Fruit fly (Drosophila melanogaster) whole organism, pupa: ENCODE data around the gene CG32026.

Experiments
- CG14655 ChIP-seq: fragments of 200-800 bp; sonication (Bioruptor generic); optimal IDR thresholded peaks from 3 replicates; lab custom pipeline; 2017; ENCODE audit warnings: mild to moderate bottlenecking, missing biosample characterization, missing genetic modification reagents, missing genetic modification characterization
- CG17806 ChIP-seq: fragments of 200-800 bp; sonication (Bioruptor generic); optimal IDR thresholded peaks from 2 replicates; lab custom pipeline; 2018; ENCODE audit warnings: missing biosample characterization, mild to moderate bottlenecking, missing genetic modification characterization, moderate library complexity
- CG4496 ChIP-seq: fragments of 200-800 bp; sonication (Bioruptor generic); IDR thresholded peaks from 3 replicates; pipeline ENCODE4 v1.3.6; 2022; ENCODE audit warnings: missing biosample characterization, missing genetic modification characterization

dm6 chr3L:8853382-8853781 is 17.1 kb downstream of the CG32026 start:
- TF ChIP-seq CG14655 (GFP tag; lab: Kevin White, UChicago) (peak; percentile 19), CG17806 (tag; lab: Kevin White, UChicago) (no peak), CG4496 (peak; percentile 43; the same call in 1 of the 3 replicates)
